Worm (Caenorhabditis elegans) whole organism, L1 larva: Measurements from ENCODE around the gene C52B9.10.

Experiments used
- dsc-1 ChIP-seq: sonication (generic microtip); optimal IDR thresholded peaks from 2 replicates; lab custom pipeline; 2016; ENCODE audit warnings: mild to moderate bottlenecking, missing genetic modification characterization, missing compliant biosample characterization
- elt-2 ChIP-seq: sonication (generic microtip); optimal IDR thresholded peaks from 2 replicates; lab custom pipeline; 2016; ENCODE audit warnings: missing genetic modification characterization, mild to moderate bottlenecking, inconsistent platforms, missing compliant biosample characterization, missing genetic modification reagents
- lin-13 ChIP-seq: fragments of 150-350 bp; optimal IDR thresholded peaks from 2 replicates; lab custom pipeline; 2014; ENCODE audit warnings: missing biosample characterization, missing genetic modification reagents, missing genetic modification characterization
- lsy-2 ChIP-seq, 2 experiments: fragments of 150-350 bp; optimal IDR thresholded peaks; 2 replicates each; lab custom pipeline; 2014; ENCODE audit warnings: missing biosample characterization in 2 of 2, missing genetic modification characterization in 2 of 2
- mdl-1 ChIP-seq, 2 experiments: fragments of 150-350 bp; optimal IDR thresholded peaks; 2 replicates each; lab custom pipeline; 2014 to 2017; ENCODE audit warnings: missing biosample characterization in 2 of 2, missing genetic modification characterization in 2 of 2, inconsistent platforms in 1 of 2
- nhr-20 ChIP-seq: sonication (generic microtip); optimal IDR thresholded peaks from 2 replicates; lab custom pipeline; 2016; ENCODE audit warnings: mild to moderate bottlenecking, missing genetic modification characterization, missing compliant biosample characterization
- nhr-47 ChIP-seq: sonication (generic microtip); optimal IDR thresholded peaks from 2 replicates; lab custom pipeline; 2016; ENCODE audit warnings: mild to moderate bottlenecking, missing genetic modification characterization, moderate library complexity, missing compliant biosample characterization
- pag-3 ChIP-seq: sonication (generic microtip); optimal IDR thresholded peaks from 2 replicates; lab custom pipeline; 2017; ENCODE audit warnings: missing genetic modification characterization, mild to moderate bottlenecking, missing compliant biosample characterization, antibody characterized with exemption, borderline replicate concordance; ENCODE audit not compliant: insufficient read depth
- tbx-2 ChIP-seq: sonication (generic microtip); optimal IDR thresholded peaks from 2 replicates; lab custom pipeline; 2016; ENCODE audit warnings: missing genetic modification characterization, missing compliant biosample characterization
- unc-62 ChIP-seq: fragments of 150-350 bp; optimal IDR thresholded peaks from 2 replicates; lab custom pipeline; 2014; ENCODE audit warnings: missing biosample characterization, missing genetic modification reagents, missing genetic modification characterization
- zag-1 ChIP-seq: fragments of 150-350 bp; optimal IDR thresholded peaks from 2 replicates; lab custom pipeline; 2014; ENCODE audit warnings: missing biosample characterization, missing genetic modification characterization
- ztf-11 ChIP-seq, 2 experiments: sonication (generic microtip); optimal IDR thresholded peaks; 2 replicates each; lab custom pipeline; 2016 to 2017; ENCODE audit warnings: missing genetic modification characterization in 2 of 2, missing biosample characterization in 1 of 2, missing compliant biosample characterization in 1 of 2
- ztf-4 ChIP-seq: fragments of 150-350 bp; optimal IDR thresholded peaks from 2 replicates; lab custom pipeline; 2014; ENCODE audit warnings: missing biosample characterization, missing genetic modification characterization

DNA sequence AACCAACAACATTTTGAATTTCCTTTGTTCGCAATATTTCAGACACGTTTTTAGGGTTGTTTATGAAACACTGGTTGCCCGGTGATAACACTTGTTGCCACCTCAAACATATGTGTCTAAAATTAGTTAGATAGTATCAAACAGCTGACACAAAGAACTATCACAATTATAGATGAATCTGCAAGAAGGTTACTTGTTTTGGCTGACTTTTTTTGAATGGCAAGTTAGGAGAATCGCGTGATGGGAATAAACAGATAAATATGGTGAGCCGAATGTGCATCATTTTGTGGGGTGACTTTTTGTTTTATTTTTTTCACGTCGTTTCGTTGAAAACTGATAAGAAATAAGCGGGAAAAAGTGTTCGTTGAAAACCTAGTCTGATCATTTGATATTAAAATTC, 28.6 kb upstream of the C52B9.10 start:
- TF ChIP-seq nhr-20 = peak; percentile 1
- TF ChIP-seq lin-13 = no peak
- peak; percentile 74 for TF ChIP-seq elt-2
- TF ChIP-seq nhr-47 (tag; lab: Kevin White, UChicago) = no peak
- no peak for TF ChIP-seq pag-3 (tag; lab: Kevin White, UChicago)
- no peak for TF ChIP-seq zag-1 (tag; lab: Kevin White, UChicago)
- TF ChIP-seq dsc-1 = no peak
- TF ChIP-seq tbx-2 (tag; lab: Kevin White, UChicago) = no peak
- TF ChIP-seq ztf-4 = no peak
- TF ChIP-seq ztf-11 (tag; optimal IDR thresholded peaks at IDR 0.05; lab: Kevin White, UChicago) = no peak
- no peak for TF ChIP-seq lsy-2 (tag; optimal IDR thresholded peaks at IDR 0.05; lab: Kevin White, UChicago)
- TF ChIP-seq mdl-1 (tag; optimal IDR thresholded peaks at IDR 0.05; lab: Kevin White, UChicago) = no peak
- TF ChIP-seq unc-62 (GFP tag; lab: Kevin White, UChicago) = no peak
